Worm (Caenorhabditis elegans) whole organism, early embryonic: ENCODE data around the gene inos-1.

Experiments used
- B0310.2 ChIP-seq: sonication (generic microtip); optimal IDR thresholded peaks from 2 replicates; lab custom pipeline; 2016; ENCODE audit warnings: mild to moderate bottlenecking, missing genetic modification characterization, missing compliant biosample characterization
- aly-1 ChIP-seq: sonication (generic microtip); optimal IDR thresholded peaks from 2 replicates; lab custom pipeline; 2016; ENCODE audit warnings: missing genetic modification characterization, missing compliant biosample characterization
- ama-1 ChIP-seq: fragments of 150-350 bp; optimal IDR thresholded peaks from 2 replicates; lab custom pipeline; 2014
- ceh-36 ChIP-seq: sonication (generic microtip); optimal IDR thresholded peaks from 2 replicates; lab custom pipeline; 2016; ENCODE audit warnings: missing genetic modification characterization, inconsistent platforms, missing compliant biosample characterization
- ets-7 ChIP-seq: sonication (generic microtip); optimal IDR thresholded peaks from 2 replicates; lab custom pipeline; 2016; ENCODE audit warnings: missing genotype, missing genetic modification characterization, missing compliant biosample characterization
- flt-1 ChIP-seq: fragments of 200-800 bp; sonication (Bioruptor generic); IDR thresholded peaks from 2 replicates; pipeline ENCODE4 v1.3.6; 2022; ENCODE audit warnings: missing genetic modification characterization, missing compliant biosample characterization
- hnd-1 ChIP-seq: sonication (generic microtip); optimal IDR thresholded peaks from 2 replicates; lab custom pipeline; 2016; ENCODE audit warnings: missing genetic modification characterization, missing compliant biosample characterization
- scrt-1 ChIP-seq: fragments of 200-800 bp; sonication (Bioruptor generic); IDR thresholded peaks from 2 replicates; pipeline ENCODE4 v1.3.6; 2022; ENCODE audit warnings: missing genetic modification characterization, missing compliant biosample characterization
- tbx-11 ChIP-seq: fragments of 200-800 bp; sonication (Bioruptor generic); IDR thresholded peaks from 2 replicates; pipeline ENCODE4 v1.3.6; 2022; ENCODE audit warnings: missing genetic modification characterization, missing compliant biosample characterization
- tbx-37 ChIP-seq: fragments of 200-800 bp; sonication (Bioruptor generic); conservative IDR thresholded peaks from 2 replicates; pipeline ENCODE4 v1.3.6; 2022; ENCODE audit warnings: missing genetic modification reagents, missing genetic modification characterization, missing compliant biosample characterization
- tra-4 ChIP-seq: sonication (generic microtip); optimal IDR thresholded peaks from 2 replicates; lab custom pipeline; 2017; ENCODE audit warnings: missing genetic modification characterization, missing compliant biosample characterization

DNA sequence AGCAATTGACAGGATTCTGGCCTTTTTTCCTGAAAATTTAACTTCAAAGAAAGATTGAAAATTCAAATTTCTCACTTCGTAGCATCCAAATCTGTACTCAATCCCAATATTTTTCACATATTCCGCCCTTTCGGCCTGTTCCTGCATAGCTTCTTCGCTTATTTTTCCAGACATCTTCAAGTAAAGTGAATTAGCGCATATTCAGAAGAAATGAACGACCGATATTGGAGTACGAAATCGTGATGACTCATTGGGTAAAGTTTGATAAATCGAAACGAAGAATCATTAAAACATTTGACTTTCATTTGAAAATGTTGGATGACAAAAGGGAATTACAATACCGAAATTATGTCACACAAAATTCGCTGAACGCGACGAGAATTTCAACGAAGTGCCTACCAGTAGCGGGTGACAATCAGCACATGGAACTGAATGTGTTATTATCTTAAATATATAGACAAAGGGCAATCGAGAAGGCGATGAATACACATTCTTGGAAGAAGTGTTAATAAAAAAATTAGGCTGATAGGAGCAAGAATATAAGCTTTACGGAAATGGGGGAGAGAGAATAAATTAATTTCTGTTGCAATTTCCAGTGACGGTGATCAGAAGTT, 49.0 kb downstream of the inos-1 start, which contains the start of gene coa-7:
- TF ChIP-seq ets-7 (tag; lab: Kevin White, UChicago) (no peak), ama-1 (lab: Kevin White, UChicago) (no peak), hnd-1 (tag; lab: Kevin White, UChicago) (no peak), scrt-1 (no peak), B0310.2 (tag; lab: Kevin White, UChicago) (no peak), tbx-37 (GFP tag; lab: Robert Waterston, UW) (no peak), tra-4 (tag; lab: Kevin White, UChicago) (no peak), ceh-36 (tag; lab: Kevin White, UChicago) (no peak), tbx-11 (GFP tag; lab: Robert Waterston, UW) (no peak), flt-1 (GFP tag; lab: Robert Waterston, UW) (no peak), aly-1 (no peak)
